ENCODE assay signal across 1 worm cellular context in genomic region chrIV:16167331-16167730, ce11.
A peak's percentile ranks its signal among the peaks of the same experiment; 100 is the strongest.
TF ChIP-seq lines count a peak whose summit lies in the region.

No protein-coding gene starts in this region.

TF ChIP-seq in whole organism, L4 larva, 104 proteins besides CTCF, POLR2A, EP300 and RAD21 (continued from another document):
- TF ChIP-seq daf-16 (GFP tag; optimal IDR thresholded peaks at IDR 0.05; lab: Kevin White, UChicago) (peak in 1 of 2 experiments; percentile 28), daf-16 (tag; optimal IDR thresholded peaks at IDR 0.05; lab: Kevin White, UChicago) (peak; percentile 36), zfp-3 (GFP tag; conservative IDR thresholded peaks at IDR 0.05; lab: Robert Waterston, UW) (peak; percentile 83; the same call in 1 of the 2 replicates), ceh-20 (GFP tag; IDR thresholded peaks at IDR 0.05; lab: Robert Waterston, UW) (peak; percentile 43; the same call in 1 of the 2 replicates), dmd-6 (GFP tag; IDR thresholded peaks at IDR 0.05; lab: Robert Waterston, UW) (peak; percentile 15; the same call in 1 of the 2 replicates), nhr-77 (tag; optimal IDR thresholded peaks at IDR 0.05; lab: Kevin White, UChicago) (peak; percentile 13)
